Worm (Caenorhabditis elegans): ENCODE measurements around the gene C16C8.26.

The C16C8.26 gene

DNA sequence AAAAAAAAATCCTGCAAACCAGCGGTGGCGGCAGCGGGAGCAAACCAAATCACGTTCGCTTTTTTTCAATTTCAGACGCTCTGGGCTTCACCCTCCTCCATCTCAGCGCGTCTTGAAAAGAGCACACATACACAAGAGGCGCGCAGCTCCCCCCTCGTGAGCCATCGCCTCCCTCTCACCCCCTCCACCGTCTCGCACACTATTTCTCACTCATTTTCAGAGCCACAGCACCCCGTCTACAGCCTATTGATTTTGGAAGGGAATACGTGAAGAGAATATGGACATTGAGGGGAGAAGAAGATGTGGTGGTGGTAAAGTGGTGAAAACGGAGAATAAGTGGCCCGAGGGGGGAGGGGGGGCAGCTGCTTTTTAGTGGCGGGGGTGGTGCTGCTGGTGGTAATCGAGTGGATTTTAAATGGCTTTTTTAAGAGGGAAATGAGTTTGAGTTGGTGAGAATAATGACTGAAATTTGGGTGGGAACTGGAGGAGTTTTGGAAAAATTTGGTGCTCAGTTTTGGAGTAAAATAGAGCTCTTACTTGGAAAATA is 29.9 kb downstream of the C16C8.26 start:
- TF ChIP-seq aly-1 (tag; optimal IDR thresholded peaks at IDR 0.05) (no peak), B0310.2 (tag; optimal IDR thresholded peaks at IDR 0.05) (no peak), F13C5.2 (tag; optimal IDR thresholded peaks at IDR 0.05) (no peak), ama-1 (optimal IDR thresholded peaks at IDR 0.05) (no peak), scrt-1 (GFP tag; IDR thresholded peaks at IDR 0.05) (no peak), hmg-4 (GFP tag; optimal IDR thresholded peaks at IDR 0.05) (no peak), flt-1 (GFP tag; IDR thresholded peaks at IDR 0.05) (no peak), ceh-36 (tag; optimal IDR thresholded peaks at IDR 0.05) (no peak), hmbx-1 (tag; optimal IDR thresholded peaks at IDR 0.05) (no peak), tbx-37 (GFP tag; conservative IDR thresholded peaks at IDR 0.05) (no peak), pes-1 (GFP tag; IDR thresholded peaks at IDR 0.05) (no peak), tra-4 (tag; optimal IDR thresholded peaks at IDR 0.05) (no peak), ets-7 (tag; optimal IDR thresholded peaks at IDR 0.05) (no peak)

DNA sequence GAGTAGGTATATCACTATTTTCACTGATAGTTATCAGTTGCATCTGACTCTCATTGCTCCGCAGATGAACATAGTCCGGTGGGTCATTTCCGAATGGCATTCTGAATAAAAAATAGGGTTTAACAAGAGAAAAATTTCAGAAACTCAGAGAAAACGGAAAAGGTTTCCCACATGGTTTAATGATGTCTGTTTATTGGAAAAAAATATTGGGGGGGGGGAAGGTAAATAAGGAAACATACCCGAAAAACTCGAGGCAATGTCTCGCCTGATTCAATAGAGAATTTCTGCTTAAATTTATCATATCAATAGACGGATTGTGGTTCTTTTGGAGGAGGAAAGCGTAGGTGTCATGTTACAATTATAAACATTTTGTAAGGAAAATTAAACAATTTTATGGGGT is 32.7 kb downstream of the C16C8.26 start, which contains the start of gene nep-11:
nep-11 (minus strand) TSS at position 101 of the 400 bp plus-strand sequence.
- no peak for TF ChIP-seq F13C5.2 (tag; optimal IDR thresholded peaks at IDR 0.05)
- no peak for TF ChIP-seq ets-7 (tag; optimal IDR thresholded peaks at IDR 0.05)
- TF ChIP-seq hmg-4 (GFP tag; optimal IDR thresholded peaks at IDR 0.05): no peak
- no peak for TF ChIP-seq tbx-37 (GFP tag; conservative IDR thresholded peaks at IDR 0.05)
- no peak for TF ChIP-seq flt-1 (GFP tag; IDR thresholded peaks at IDR 0.05)
- TF ChIP-seq aly-1 (tag; optimal IDR thresholded peaks at IDR 0.05): no peak
- TF ChIP-seq B0310.2 (tag; optimal IDR thresholded peaks at IDR 0.05): no peak
- TF ChIP-seq sea-1 (GFP tag; conservative IDR thresholded peaks at IDR 0.05): no peak
- TF ChIP-seq ama-1 (optimal IDR thresholded peaks at IDR 0.05): no peak
- TF ChIP-seq tra-4 (tag; optimal IDR thresholded peaks at IDR 0.05): no peak
- no peak for TF ChIP-seq ceh-36 (tag; optimal IDR thresholded peaks at IDR 0.05)
- TF ChIP-seq scrt-1 (GFP tag; IDR thresholded peaks at IDR 0.05): no peak
- no peak for TF ChIP-seq hmbx-1 (tag; optimal IDR thresholded peaks at IDR 0.05)
- TF ChIP-seq ceh-13 (GFP tag; optimal IDR thresholded peaks at IDR 0.05): no peak
- no peak for TF ChIP-seq pes-1 (GFP tag; IDR thresholded peaks at IDR 0.05)
- no peak for TF ChIP-seq hnd-1 (tag; optimal IDR thresholded peaks at IDR 0.05)
- TF ChIP-seq tbx-11 (GFP tag; IDR thresholded peaks at IDR 0.05): no peak

DNA sequence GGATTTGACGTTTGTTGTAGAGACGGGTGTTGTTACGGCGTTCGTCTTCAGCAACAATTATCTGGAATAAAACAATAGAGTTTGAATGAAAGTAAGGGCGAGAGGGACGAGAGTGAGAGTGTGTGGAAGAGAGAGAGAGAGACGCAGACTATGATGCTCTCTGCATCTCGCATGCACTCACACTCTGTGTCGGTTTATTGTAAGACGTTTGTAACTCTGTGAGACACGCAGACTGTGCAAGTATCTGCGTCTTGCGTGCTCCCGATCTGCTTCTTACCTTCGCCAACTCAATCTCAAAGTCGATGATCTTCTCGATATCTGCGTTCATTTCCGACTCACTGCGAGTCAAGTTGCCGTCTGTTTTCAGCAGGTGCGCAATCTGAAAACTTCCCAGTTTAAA is 35.2 kb downstream of the C16C8.26 start:
- TF ChIP-seq ama-1 (optimal IDR thresholded peaks at IDR 0.05) (no peak), aly-1 (tag; optimal IDR thresholded peaks at IDR 0.05) (no peak), tbx-11 (GFP tag; IDR thresholded peaks at IDR 0.05) (no peak), ceh-13 (GFP tag; optimal IDR thresholded peaks at IDR 0.05) (no peak), tra-4 (tag; optimal IDR thresholded peaks at IDR 0.05) (no peak), ets-7 (tag; optimal IDR thresholded peaks at IDR 0.05) (no peak), B0310.2 (tag; optimal IDR thresholded peaks at IDR 0.05) (no peak), scrt-1 (GFP tag; IDR thresholded peaks at IDR 0.05) (no peak), sea-1 (GFP tag; conservative IDR thresholded peaks at IDR 0.05) (no peak), hmg-4 (GFP tag; optimal IDR thresholded peaks at IDR 0.05) (no peak), ceh-36 (tag; optimal IDR thresholded peaks at IDR 0.05) (no peak)

DNA sequence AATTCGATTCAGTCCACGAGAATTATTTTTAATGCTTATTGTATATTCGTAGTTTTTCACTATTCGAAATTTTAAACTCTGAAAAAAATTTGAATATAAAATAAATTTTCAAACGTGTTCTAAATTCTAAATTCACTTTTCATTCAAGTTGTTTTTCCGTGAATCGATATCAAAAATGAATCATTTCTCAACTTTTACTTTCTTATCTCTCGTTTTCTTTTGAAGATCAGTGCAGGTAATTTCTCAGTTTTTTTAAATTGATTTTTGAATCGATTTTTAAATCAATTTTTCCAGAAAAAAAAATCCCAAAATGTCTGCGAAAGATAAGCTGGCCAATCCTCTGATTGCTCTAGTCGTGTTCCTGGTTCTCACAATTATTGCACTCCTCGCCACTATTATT is 41.6 kb downstream of the C16C8.26 start, which contains the start of gene nep-6:
nep-6 (plus strand) TSS at position 301 of the 400 bp plus-strand sequence.
- TF ChIP-seq F13C5.2 (tag; optimal IDR thresholded peaks at IDR 0.05): no peak
- no peak for TF ChIP-seq ets-7 (tag; optimal IDR thresholded peaks at IDR 0.05)
- TF ChIP-seq hnd-1 (tag; optimal IDR thresholded peaks at IDR 0.05): no peak
- no peak for TF ChIP-seq ama-1 (optimal IDR thresholded peaks at IDR 0.05)
- TF ChIP-seq hmg-4 (GFP tag; optimal IDR thresholded peaks at IDR 0.05): no peak
- TF ChIP-seq ceh-13 (GFP tag; optimal IDR thresholded peaks at IDR 0.05): no peak
- TF ChIP-seq tra-4 (tag; optimal IDR thresholded peaks at IDR 0.05): no peak
- TF ChIP-seq ceh-36 (tag; optimal IDR thresholded peaks at IDR 0.05): no peak
- TF ChIP-seq B0310.2 (tag; optimal IDR thresholded peaks at IDR 0.05): no peak
- TF ChIP-seq tbx-11 (GFP tag; IDR thresholded peaks at IDR 0.05): no peak
- no peak for TF ChIP-seq hmbx-1 (tag; optimal IDR thresholded peaks at IDR 0.05)
- TF ChIP-seq aly-1 (tag; optimal IDR thresholded peaks at IDR 0.05): no peak
- no peak for TF ChIP-seq sea-1 (GFP tag; conservative IDR thresholded peaks at IDR 0.05)
- TF ChIP-seq flt-1 (GFP tag; IDR thresholded peaks at IDR 0.05): no peak
- no peak for TF ChIP-seq scrt-1 (GFP tag; IDR thresholded peaks at IDR 0.05)
- TF ChIP-seq pes-1 (GFP tag; IDR thresholded peaks at IDR 0.05): no peak

DNA sequence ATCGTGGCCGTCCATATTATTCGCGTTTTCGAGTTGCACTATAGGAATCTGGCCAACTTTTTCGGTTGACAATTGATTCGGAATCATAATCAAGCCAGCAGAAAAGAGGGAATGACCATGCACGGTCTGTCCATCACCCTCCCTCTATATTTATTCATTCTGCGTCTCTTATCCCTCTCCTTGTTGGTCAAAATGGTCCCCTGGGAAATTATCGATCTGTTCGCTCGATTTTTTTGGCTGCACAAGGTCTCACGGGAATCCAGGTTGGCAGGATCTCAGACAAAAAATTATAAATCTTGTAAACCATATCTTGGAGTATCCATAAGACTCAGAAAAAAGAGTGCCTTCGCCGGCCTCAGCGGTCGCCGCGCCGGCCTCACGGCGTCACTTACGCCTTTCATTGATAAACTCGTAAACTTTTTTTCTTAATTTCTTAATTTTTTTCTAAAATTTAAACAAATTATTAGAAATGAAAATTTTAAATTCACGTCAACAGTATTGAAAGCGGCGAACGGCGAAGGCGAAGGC is 43.7 kb downstream of the C16C8.26 start, which contains the start of the genes F18A12.7 and F18A12.2:
F18A12.7 (minus strand) TSS at position 101 of the 528 bp plus-strand sequence.
F18A12.2 (plus strand) TSS at position 478 of the 528 bp plus-strand sequence.
- no peak for TF ChIP-seq sea-1 (GFP tag; conservative IDR thresholded peaks at IDR 0.05)
- no peak for TF ChIP-seq hmbx-1 (tag; optimal IDR thresholded peaks at IDR 0.05)
- no peak for TF ChIP-seq tbx-11 (GFP tag; IDR thresholded peaks at IDR 0.05)
- TF ChIP-seq F13C5.2 (tag; optimal IDR thresholded peaks at IDR 0.05): no peak
- TF ChIP-seq tbx-37 (GFP tag; conservative IDR thresholded peaks at IDR 0.05): no peak
- no peak for TF ChIP-seq aly-1 (tag; optimal IDR thresholded peaks at IDR 0.05)
- TF ChIP-seq flt-1 (GFP tag; IDR thresholded peaks at IDR 0.05): no peak
- TF ChIP-seq ceh-13 (GFP tag; optimal IDR thresholded peaks at IDR 0.05): no peak
- no peak for TF ChIP-seq ets-7 (tag; optimal IDR thresholded peaks at IDR 0.05)
- no peak for TF ChIP-seq ceh-36 (tag; optimal IDR thresholded peaks at IDR 0.05)
- TF ChIP-seq ama-1 (optimal IDR thresholded peaks at IDR 0.05): no peak
- TF ChIP-seq tra-4 (tag; optimal IDR thresholded peaks at IDR 0.05): no peak
- no peak for TF ChIP-seq hnd-1 (tag; optimal IDR thresholded peaks at IDR 0.05)
- no peak for TF ChIP-seq scrt-1 (GFP tag; IDR thresholded peaks at IDR 0.05)
- no peak for TF ChIP-seq B0310.2 (tag; optimal IDR thresholded peaks at IDR 0.05)
- TF ChIP-seq hmg-4 (GFP tag; optimal IDR thresholded peaks at IDR 0.05): no peak
- TF ChIP-seq pes-1 (GFP tag; IDR thresholded peaks at IDR 0.05): no peak

Data from whole organism, early embryonic.